Worm (Caenorhabditis elegans): Measurements from ENCODE around the gene ZC317.2.

Gene ZC317.2

DNA sequence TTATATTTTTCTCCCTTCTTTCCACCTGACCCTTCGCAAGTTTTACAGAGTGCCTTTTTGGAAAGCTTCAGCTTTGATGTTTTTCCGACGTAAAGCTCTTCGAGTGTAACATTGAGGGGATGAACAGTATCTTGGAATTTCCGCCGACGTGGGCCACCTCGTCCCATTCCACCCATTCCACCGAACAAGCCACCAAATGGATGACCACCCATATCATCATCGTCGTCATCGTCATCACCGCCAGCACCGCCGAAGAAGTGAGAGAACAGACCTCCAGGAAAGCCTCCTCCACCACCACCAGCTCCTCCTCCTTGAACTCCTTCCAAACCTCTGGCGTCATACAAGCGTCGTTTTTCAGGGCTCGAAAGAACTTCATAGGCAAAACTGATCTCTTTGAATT lies 44.4 kb downstream of the ZC317.2 start:
- no peak for TF ChIP-seq hlh-8 (tag; optimal IDR thresholded peaks at IDR 0.05)
- TF ChIP-seq pha-2 (tag; optimal IDR thresholded peaks at IDR 0.05): no peak
- TF ChIP-seq dmd-4 (tag; optimal IDR thresholded peaks at IDR 0.05; ENCODE audit: borderline replicate concordance): no peak
- TF ChIP-seq pag-3 (tag; optimal IDR thresholded peaks at IDR 0.05; ENCODE audit: borderline replicate concordance): no peak
- no peak for TF ChIP-seq fax-1 (tag; optimal IDR thresholded peaks at IDR 0.05)
- no peak for TF ChIP-seq hlh-30 (tag; optimal IDR thresholded peaks at IDR 0.05; ENCODE audit: insufficient read depth)
- no peak for TF ChIP-seq gmeb-2 (tag; optimal IDR thresholded peaks at IDR 0.05)
- TF ChIP-seq tbx-7 (tag; optimal IDR thresholded peaks at IDR 0.05): no peak
- no peak for TF ChIP-seq pax-1 (tag; optimal IDR thresholded peaks at IDR 0.05)
- TF ChIP-seq ceh-45 (GFP tag; IDR thresholded peaks at IDR 0.05): no peak
- no peak for TF ChIP-seq elt-4 (tag; optimal IDR thresholded peaks at IDR 0.05)
- no peak for TF ChIP-seq pqm-1 (tag; optimal IDR thresholded peaks at IDR 0.05)
- no peak for TF ChIP-seq hlh-13 (GFP tag; optimal IDR thresholded peaks at IDR 0.05)
- no peak for TF ChIP-seq F13H6.1 (tag; optimal IDR thresholded peaks at IDR 0.05)
- no peak for TF ChIP-seq ttx-3 (tag; optimal IDR thresholded peaks at IDR 0.05)
- TF ChIP-seq ceh-9 (tag; optimal IDR thresholded peaks at IDR 0.05): no peak
- no peak for TF ChIP-seq pha-4 (tag; optimal IDR thresholded peaks at IDR 0.05)

DNA sequence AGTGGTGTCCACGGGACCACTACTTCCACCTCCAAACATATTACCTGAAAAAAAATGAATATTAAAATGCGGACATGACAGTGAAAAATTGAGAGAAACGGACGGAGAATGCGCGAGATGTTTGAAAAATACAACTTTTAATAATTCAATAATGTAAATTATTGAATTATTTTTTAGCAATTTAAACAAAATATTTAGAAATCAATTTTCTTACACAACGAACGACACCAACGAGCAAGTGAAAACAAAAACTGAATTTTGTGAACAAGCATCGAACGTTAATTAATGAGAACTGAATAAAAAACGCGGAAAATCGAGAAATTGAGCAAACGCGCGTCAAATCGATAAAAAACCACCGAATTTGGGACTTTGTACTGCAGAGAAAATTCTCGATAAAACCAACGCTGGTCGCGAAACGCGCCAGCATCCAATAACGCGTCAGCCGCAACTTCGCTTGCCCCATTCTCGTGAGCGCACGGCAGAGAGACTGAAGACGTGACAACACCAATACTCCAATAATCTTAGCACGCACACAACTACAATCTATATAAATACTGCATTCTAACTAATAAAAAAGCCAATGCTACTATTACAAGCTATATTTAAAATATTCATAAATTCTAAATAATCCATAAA lies 45.0 kb downstream of the ZC317.2 start, which contains the start of the genes dnj-19 and nhr-47:
Gene dnj-19, minus strand, starts transcription at position 51 of the 636 bp plus-strand sequence.
Gene nhr-47, plus strand, starts transcription at position 447 of the 636 bp plus-strand sequence.
- TF ChIP-seq ceh-19 (GFP tag; optimal IDR thresholded peaks at IDR 0.05) (peak; percentile 35), nhr-232 (tag; optimal IDR thresholded peaks at IDR 0.05) (peak; percentile 29), odd-2 (tag; optimal IDR thresholded peaks at IDR 0.05) (no peak), pqm-1 (tag; optimal IDR thresholded peaks at IDR 0.05) (no peak), syd-9 (tag; optimal IDR thresholded peaks at IDR 0.05) (peak; percentile 12), npax-4 (tag; optimal IDR thresholded peaks at IDR 0.05) (no peak), hlh-8 (tag; optimal IDR thresholded peaks at IDR 0.05) (no peak), rnt-1 (tag; optimal IDR thresholded peaks at IDR 0.05) (peak; percentile 30), ceh-18 (tag; optimal IDR thresholded peaks at IDR 0.05) (peak; percentile 44), ama-1 (optimal IDR thresholded peaks at IDR 0.05) (no peak), lin-11 (tag; optimal IDR thresholded peaks at IDR 0.05) (no peak), F13H6.1 (tag; optimal IDR thresholded peaks at IDR 0.05) (peak; percentile 38), pat-9 (tag; optimal IDR thresholded peaks at IDR 0.05) (peak; percentile 54), T23F11.4 (GFP tag; optimal IDR thresholded peaks at IDR 0.05) (peak; percentile 61), unc-42 (tag; optimal IDR thresholded peaks at IDR 0.05) (peak; percentile 51), C08G9.2 (tag; optimal IDR thresholded peaks at IDR 0.05) (no peak), Y22D7AL.16 (tag; optimal IDR thresholded peaks at IDR 0.05) (peak; percentile 49), tbx-2 (tag; optimal IDR thresholded peaks at IDR 0.05) (peak; percentile 64), lim-6 (tag; optimal IDR thresholded peaks at IDR 0.05) (no peak), ceh-22 (tag; optimal IDR thresholded peaks at IDR 0.05) (no peak), ttx-3 (tag; optimal IDR thresholded peaks at IDR 0.05) (peak; percentile 26), tbx-7 (tag; optimal IDR thresholded peaks at IDR 0.05) (no peak), pros-1 (tag; optimal IDR thresholded peaks at IDR 0.05) (no peak), pax-1 (tag; optimal IDR thresholded peaks at IDR 0.05) (no peak), unc-86 (tag; optimal IDR thresholded peaks at IDR 0.05) (peak; percentile 61), hlh-30 (tag; optimal IDR thresholded peaks at IDR 0.05; ENCODE audit: insufficient read depth) (peak; percentile 26), ceh-48 (tag; optimal IDR thresholded peaks at IDR 0.05) (peak; percentile 88), fkh-6 (tag; optimal IDR thresholded peaks at IDR 0.05) (no peak), pha-2 (tag; optimal IDR thresholded peaks at IDR 0.05) (no peak), nfya-1 (tag; optimal IDR thresholded peaks at IDR 0.05) (peak; percentile 76), unc-3 (GFP tag; conservative IDR thresholded peaks at IDR 0.05) (peak; percentile 54; the same call in 1 of the 2 replicates), unc-3 (tag; optimal IDR thresholded peaks at IDR 0.05) (no peak), madf-2 (tag; optimal IDR thresholded peaks at IDR 0.05) (peak; percentile 64), pag-3 (tag; optimal IDR thresholded peaks at IDR 0.05; ENCODE audit: borderline replicate concordance) (no peak), ceh-24 (tag; optimal IDR thresholded peaks at IDR 0.05) (no peak), ceh-6 (GFP tag; optimal IDR thresholded peaks at IDR 0.05) (no peak), ceh-31 (tag; optimal IDR thresholded peaks at IDR 0.05) (peak; percentile 81), fkh-10 (GFP tag; optimal IDR thresholded peaks at IDR 0.05) (no peak), gmeb-2 (tag; optimal IDR thresholded peaks at IDR 0.05) (peak; percentile 50), dve-1 (tag; optimal IDR thresholded peaks at IDR 0.05) (peak; percentile 7), zip-5 (tag; optimal IDR thresholded peaks at IDR 0.05) (no peak), ets-4 (tag; optimal IDR thresholded peaks at IDR 0.05) (peak; percentile 27)

All from whole organism, late embryonic.